Fruit fly (Drosophila melanogaster) whole organism, embryonic: ENCODE results near the gene Dyrk3.
"Not testable (repeated sequence)": the region's sequence is repeated elsewhere in the genome, so short reads cannot be mapped to it uniquely, and the experiment has no call there.

Source experiments
- Awh ChIP-seq: fragments of 200-800 bp; sonication (Bioruptor generic); IDR thresholded peaks from 2 replicates; pipeline ENCODE4, ENCODE4 v1.3.6; 2022; ENCODE audit warnings: missing biosample characterization, missing genetic modification characterization
- Bteb2 ChIP-seq: fragments of 200-800 bp; sonication (Bioruptor generic); optimal IDR thresholded peaks from 2 replicates; lab custom pipeline; 2016; ENCODE audit warnings: missing biosample characterization, missing genetic modification characterization
- CG10979 ChIP-seq: fragments of 200-800 bp; sonication (Bioruptor generic); optimal IDR thresholded peaks from 2 replicates; lab custom pipeline; 2018; ENCODE audit warnings: missing biosample characterization, mild to moderate bottlenecking, missing genetic modification characterization, moderate library complexity
- CG11456 ChIP-seq: fragments of 200-800 bp; sonication (Bioruptor generic); IDR thresholded peaks from 3 replicates; pipeline ENCODE4 v1.3.6; 2022; ENCODE audit warnings: missing biosample characterization, missing genetic modification characterization
- CG12391 ChIP-seq: fragments of 200-800 bp; sonication (Bioruptor generic); optimal IDR thresholded peaks from 3 replicates; lab custom pipeline; 2018; ENCODE audit warnings: missing biosample characterization, mild to moderate bottlenecking, missing genetic modification characterization, moderate library complexity
- CG15696 ChIP-seq: fragments of 200-800 bp; sonication (Bioruptor generic); optimal IDR thresholded peaks from 2 replicates; lab custom pipeline; 2019; ENCODE audit warnings: missing biosample characterization, mild to moderate bottlenecking, missing genetic modification characterization, moderate library complexity
- CG18619 ChIP-seq: fragments of 200-800 bp; sonication (Bioruptor generic); optimal IDR thresholded peaks from 3 replicates; lab custom pipeline; 2017; ENCODE audit warnings: missing biosample characterization, mild to moderate bottlenecking, missing genetic modification characterization
- CG31365 ChIP-seq: fragments of 200-800 bp; sonication (Bioruptor generic); optimal IDR thresholded peaks from 2 replicates; lab custom pipeline; 2018; ENCODE audit warnings: missing biosample characterization, mild to moderate bottlenecking, missing genetic modification characterization
- CG3281 ChIP-seq: fragments of 200-800 bp; sonication (Bioruptor generic); optimal IDR thresholded peaks from 3 replicates; lab custom pipeline; 2017; ENCODE audit warnings: missing biosample characterization, mild to moderate bottlenecking, missing genetic modification characterization
- CG4707 ChIP-seq: fragments of 200-800 bp; sonication (Bioruptor generic); optimal IDR thresholded peaks from 2 replicates; lab custom pipeline; 2018; ENCODE audit warnings: missing biosample characterization, mild to moderate bottlenecking, missing genetic modification characterization, moderate library complexity
- CG7928 ChIP-seq: fragments of 200-800 bp; sonication (Bioruptor generic); optimal IDR thresholded peaks from 2 replicates; lab custom pipeline; 2017; ENCODE audit warnings: missing biosample characterization, mild to moderate bottlenecking, missing genetic modification characterization
- CG8290 ChIP-seq, 3 experiments: fragments of 200-800 bp; sonication (Bioruptor generic); optimal IDR thresholded peaks; 2 replicates each; lab custom pipeline; 2016 to 2019; ENCODE audit warnings: missing biosample characterization in 3 of 3, missing genetic modification characterization in 3 of 3, mild to moderate bottlenecking in 2 of 3, moderate library complexity in 1 of 3
- CG8478 ChIP-seq: fragments of >200 bp; optimal IDR thresholded peaks from 2 replicates; lab custom pipeline; 2018
- CG9932 ChIP-seq: fragments of 200-800 bp; sonication (Bioruptor generic); IDR thresholded peaks from 2 replicates; pipeline ENCODE4 v1.3.6; 2022; ENCODE audit warnings: missing biosample characterization, missing genetic modification characterization
- CkIIα-i1 ChIP-seq: fragments of 200-800 bp; sonication (Bioruptor generic); IDR thresholded peaks from 2 replicates; pipeline ENCODE4 v1.3.6; 2022; ENCODE audit warnings: missing biosample characterization, missing genetic modification characterization
- D19A ChIP-seq: fragments of 200-800 bp; optimal IDR thresholded peaks from 3 replicates; lab custom pipeline; 2019; ENCODE audit warnings: missing biosample characterization, mild to moderate bottlenecking, missing genetic modification characterization, moderate library complexity
- Ets97D ChIP-seq: fragments of 200-800 bp; sonication (Bioruptor generic); optimal IDR thresholded peaks from 3 replicates; lab custom pipeline; 2016; ENCODE audit warnings: missing biosample characterization, missing genetic modification characterization
- Gsc ChIP-seq: fragments of 200-800 bp; sonication (Bioruptor generic); IDR thresholded peaks from 2 replicates; pipeline ENCODE4 v1.3.6; 2022; ENCODE audit warnings: missing biosample characterization, missing genetic modification characterization
- HLH54F ChIP-seq: fragments of 200-800 bp; sonication (Bioruptor generic); optimal IDR thresholded peaks from 3 replicates; lab custom pipeline; 2016; ENCODE audit warnings: missing biosample characterization, missing genetic modification characterization
- Lhr ChIP-seq: fragments of 200-800 bp; sonication (Bioruptor generic); optimal IDR thresholded peaks from 3 replicates; lab custom pipeline; 2017; ENCODE audit warnings: mild to moderate bottlenecking, missing biosample characterization, missing genetic modification reagents, missing genetic modification characterization
- Nf-YB ChIP-seq: fragments of 200-800 bp; sonication (Bioruptor generic); optimal IDR thresholded peaks from 3 replicates; lab custom pipeline; 2019; ENCODE audit warnings: missing biosample characterization, mild to moderate bottlenecking, missing genetic modification characterization, moderate library complexity
- Nf-YC ChIP-seq: fragments of 200-800 bp; optimal IDR thresholded peaks from 3 replicates; lab custom pipeline; 2019; ENCODE audit warnings: missing biosample characterization, mild to moderate bottlenecking, missing genetic modification characterization, moderate library complexity
- NfI ChIP-seq: fragments of 200-800 bp; sonication (Bioruptor generic); optimal IDR thresholded peaks from 3 replicates; lab custom pipeline; 2018; ENCODE audit warnings: missing biosample characterization, mild to moderate bottlenecking, missing genetic modification characterization, moderate library complexity
- PHDP ChIP-seq: fragments of 200-800 bp; sonication (Bioruptor generic); optimal IDR thresholded peaks from 3 replicates; lab custom pipeline; 2018; ENCODE audit warnings: missing biosample characterization, mild to moderate bottlenecking, missing genetic modification characterization, moderate library complexity
- Trl ChIP-seq, 3 experiments: fragments of >200 bp in 2 of 3; fragments of 200-800 bp in 1 of 3; sonication (Bioruptor generic) in 1 of 3; optimal IDR thresholded peaks; 2 replicates in 1 of 3; 3 replicates in 2 of 3; lab custom pipeline; 2016 to 2017; ENCODE audit warnings: missing biosample characterization in 1 of 3, missing genetic modification characterization in 1 of 3
- bab2 ChIP-seq: fragments of 200-800 bp; sonication (Bioruptor generic); optimal IDR thresholded peaks from 2 replicates; lab custom pipeline; 2016; ENCODE audit warnings: missing biosample characterization, missing genetic modification characterization
- danr ChIP-seq: fragments of 200-800 bp; sonication (Bioruptor generic); IDR thresholded peaks from 2 replicates; pipeline ENCODE4 v1.3.6; 2022; ENCODE audit warnings: missing biosample characterization, missing genetic modification characterization
- dmrt11E ChIP-seq: fragments of 200-800 bp; sonication (Bioruptor generic); optimal IDR thresholded peaks from 3 replicates; lab custom pipeline; 2018; ENCODE audit warnings: missing biosample characterization, mild to moderate bottlenecking, missing genetic modification characterization, moderate library complexity
- dysf ChIP-seq: fragments of 200-800 bp; sonication (Bioruptor generic); IDR thresholded peaks from 3 replicates; pipeline ENCODE4 v1.3.6; 2022; ENCODE audit warnings: missing biosample characterization, missing genetic modification characterization
- exex ChIP-seq: fragments of 200-800 bp; sonication (Bioruptor generic); optimal IDR thresholded peaks from 4 replicates; lab custom pipeline; 2018; ENCODE audit warnings: missing biosample characterization, mild to moderate bottlenecking, missing genetic modification characterization, moderate library complexity
- gcm ChIP-seq: fragments of 200-800 bp; sonication (Bioruptor generic); optimal IDR thresholded peaks from 2 replicates; lab custom pipeline; 2019; ENCODE audit warnings: missing biosample characterization, mild to moderate bottlenecking, missing genetic modification characterization, moderate library complexity
- grn ChIP-seq: fragments of 200-800 bp; sonication (Bioruptor generic); optimal IDR thresholded peaks from 3 replicates; lab custom pipeline; 2017; ENCODE audit warnings: missing biosample characterization, missing genetic modification characterization
- jumu ChIP-seq: fragments of 200-800 bp; sonication (Bioruptor generic); optimal IDR thresholded peaks from 3 replicates; lab custom pipeline; 2016; ENCODE audit warnings: missing biosample characterization, missing genetic modification characterization
- pho ChIP-seq: fragments of 200-800 bp; sonication (Bioruptor generic); optimal IDR thresholded peaks from 2 replicates; lab custom pipeline; 2016; ENCODE audit warnings: missing biosample characterization, missing genetic modification characterization
- pzg ChIP-seq: fragments of 200-800 bp; sonication (Bioruptor generic); optimal IDR thresholded peaks from 3 replicates; lab custom pipeline; 2018; ENCODE audit warnings: missing biosample characterization, mild to moderate bottlenecking, missing genetic modification characterization, moderate library complexity
- repo ChIP-seq: fragments of 200-800 bp; sonication (Bioruptor generic); optimal IDR thresholded peaks from 2 replicates; lab custom pipeline; 2016; ENCODE audit warnings: missing biosample characterization, missing genetic modification characterization
- row ChIP-seq: fragments of 200-800 bp; sonication (Bioruptor generic); IDR thresholded peaks from 3 replicates; pipeline ENCODE4 v1.3.6; 2022; ENCODE audit warnings: missing biosample characterization, missing genetic modification characterization
- scrt ChIP-seq: fragments of 200-800 bp; sonication (Bioruptor generic); optimal IDR thresholded peaks from 2 replicates; lab custom pipeline; 2018; ENCODE audit warnings: missing biosample characterization, mild to moderate bottlenecking, missing genetic modification characterization, moderate library complexity
- sens ChIP-seq: fragments of 200-800 bp; sonication (Bioruptor generic); peaks from one replicate; lab custom pipeline; 2016; ENCODE audit warnings: missing biosample characterization, missing genetic modification characterization
- tin ChIP-seq: fragments of 200-800 bp; sonication (Bioruptor generic); optimal IDR thresholded peaks from 3 replicates; lab custom pipeline; 2016; ENCODE audit warnings: missing biosample characterization, missing genetic modification characterization

Dyrk3 gene

DNA sequence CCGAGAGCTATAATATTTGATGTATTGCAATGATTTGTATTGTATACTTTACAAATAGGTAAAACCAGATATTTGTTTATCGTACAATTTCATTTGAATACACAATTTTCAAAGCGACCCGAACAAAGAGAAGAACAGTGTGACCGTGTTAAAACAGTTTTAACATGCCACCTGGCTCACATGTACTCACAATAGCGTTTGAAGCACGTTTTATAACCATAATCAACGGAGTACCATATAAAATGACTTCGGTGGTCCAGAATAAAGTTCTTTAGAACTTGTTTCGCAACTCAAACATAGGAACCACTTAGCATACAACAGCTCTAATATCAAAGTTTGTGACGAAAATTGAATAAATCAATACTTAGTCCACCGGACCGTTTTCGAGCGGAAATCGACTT is at the start of gene Dyrk3, which contains the start of gene Cadps (continued):
- TF ChIP-seq Bteb2 (GFP tag; lab: Kevin White, UChicago) (no peak), scrt (GFP tag; lab: Kevin White, UChicago) (no peak), jumu (GFP tag; lab: Kevin White, UChicago) (no peak), bab2 (GFP tag; lab: Kevin White, UChicago) (no peak), Nf-YB (GFP tag; lab: Kevin White, UChicago) (no peak), CkIIα-i1 (GFP tag; lab: Robert Waterston, UW) (no peak), CG11456 (GFP tag; lab: Robert Waterston, UW) (no peak), CG10979 (tag; lab: Kevin White, UChicago) (no peak), CG18619 (GFP tag; lab: Kevin White, UChicago) (no peak), CG8290 (GFP tag; optimal IDR thresholded peaks at IDR 0.05; lab: Kevin White, UChicago) (no peak), CG8290 (tag; optimal IDR thresholded peaks at IDR 0.05; lab: Kevin White, UChicago) (peak; percentile 11 to 71), gcm (GFP tag; lab: Kevin White, UChicago) (no peak), Gsc (GFP tag; lab: Robert Waterston, UW) (no peak), HLH54F (GFP tag; lab: Kevin White, UChicago) (peak; percentile 8), CG12391 (tag; lab: Kevin White, UChicago) (no peak), CG8478 (no peak), repo (GFP tag; lab: Kevin White, UChicago) (no peak), Awh (GFP tag; lab: Robert Waterston, UW) (no peak), CG4707 (GFP tag; lab: Kevin White, UChicago) (no peak), pzg (GFP tag; lab: Kevin White, UChicago) (peak; percentile 83), tin (GFP tag; lab: Kevin White, UChicago) (no peak), Ets97D (GFP tag; lab: Kevin White, UChicago) (peak; percentile 75), dmrt11E (tag; lab: Kevin White, UChicago) (peak; percentile 24), exex (no peak), CG9932 (GFP tag; lab: Robert Waterston, UW) (no peak), Nf-YC (no peak), dysf (GFP tag; lab: Robert Waterston, UW) (no peak), Lhr (GFP tag; lab: Kevin White, UChicago) (peak; percentile 57), pho (GFP tag; lab: Kevin White, UChicago) (peak; percentile 31), CG31365 (tag; lab: Kevin White, UChicago) (no peak), CG15696 (tag; lab: Kevin White, UChicago) (peak; percentile 14), PHDP (peak; percentile 2), CG3281 (GFP tag; lab: Kevin White, UChicago) (no peak), danr (GFP tag; lab: Robert Waterston, UW) (no peak), sens (peak; percentile 87), grn (GFP tag; lab: Kevin White, UChicago) (no peak), row (GFP tag; lab: Robert Waterston, UW) (peak; percentile 89; the same call in 2 of the 3 replicates), NfI (GFP tag; lab: Kevin White, UChicago) (no peak), CG7928 (GFP tag; lab: Kevin White, UChicago) (no peak)

dm6 chr4:1268262-1268661 is 37.7 kb upstream of the Dyrk3 start:
- TF ChIP-seq row (GFP tag; lab: Robert Waterston, UW) (peak; percentile 69), D19A (peak; percentile 94), Trl (optimal IDR thresholded peaks at IDR 0.05; lab: Kevin White, UChicago) (peak; percentile 14 to 27)
- not testable (repeated sequence) for TF ChIP-seq Trl (GFP tag; optimal IDR thresholded peaks at IDR 0.05; lab: Kevin White, UChicago)
